Worm (Caenorhabditis elegans): ENCODE measurements around the gene unc-4.

DNA sequence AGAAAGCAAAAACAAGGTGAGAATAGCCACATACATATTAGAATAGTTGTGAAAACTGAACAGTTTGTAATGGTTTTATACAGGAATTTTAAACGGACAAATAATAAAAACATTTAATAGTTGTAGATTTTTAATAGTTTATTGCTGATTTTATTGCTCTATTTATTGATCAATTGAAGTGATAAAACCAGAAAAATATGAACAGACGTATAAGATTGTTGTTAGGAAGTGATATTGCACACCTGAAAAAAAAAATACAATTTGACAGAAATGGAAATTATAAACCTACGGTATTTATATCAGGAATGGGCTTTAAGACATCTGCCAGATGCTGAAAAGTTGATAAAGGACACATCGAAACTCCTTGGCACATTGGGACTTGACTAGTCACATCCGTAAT lies 17.7 kb upstream of the unc-4 start, which contains the start of gene C05C10.8:
- no peak for TF ChIP-seq tra-4 (tag; optimal IDR thresholded peaks at IDR 0.05)
- TF ChIP-seq tbx-11 (GFP tag; IDR thresholded peaks at IDR 0.05), result no peak
- no peak for TF ChIP-seq pes-1 (GFP tag; IDR thresholded peaks at IDR 0.05)
- TF ChIP-seq ama-1 (optimal IDR thresholded peaks at IDR 0.05), result no peak
- TF ChIP-seq sea-1 (GFP tag; conservative IDR thresholded peaks at IDR 0.05), result no peak
- no peak for TF ChIP-seq scrt-1 (GFP tag; IDR thresholded peaks at IDR 0.05)
- no peak for TF ChIP-seq hmbx-1 (tag; optimal IDR thresholded peaks at IDR 0.05)
- TF ChIP-seq hmg-4 (GFP tag; optimal IDR thresholded peaks at IDR 0.05), result no peak
- TF ChIP-seq ets-7 (tag; optimal IDR thresholded peaks at IDR 0.05), result no peak
- TF ChIP-seq hnd-1 (tag; optimal IDR thresholded peaks at IDR 0.05), result no peak
- no peak for TF ChIP-seq F13C5.2 (tag; optimal IDR thresholded peaks at IDR 0.05)
- no peak for TF ChIP-seq ceh-36 (tag; optimal IDR thresholded peaks at IDR 0.05)
- no peak for TF ChIP-seq flt-1 (GFP tag; IDR thresholded peaks at IDR 0.05)
- no peak for TF ChIP-seq aly-1 (tag; optimal IDR thresholded peaks at IDR 0.05)

Data from whole organism, early embryonic.